Fruit fly (Drosophila melanogaster) whole organism, embryonic: Measurements from ENCODE around the gene AMPdeam.

Source experiments
- Aef1 ChIP-seq: fragments of 200-800 bp; sonication (Bioruptor generic); IDR thresholded peaks from 3 replicates; pipeline ENCODE4 v1.3.6; 2022; ENCODE audit warnings: missing biosample characterization, missing genetic modification characterization
- Asciz ChIP-seq: fragments of 200-800 bp; sonication (Bioruptor generic); optimal IDR thresholded peaks from 2 replicates; lab custom pipeline; 2017; ENCODE audit warnings: missing biosample characterization, mild to moderate bottlenecking, missing genetic modification characterization, missing genetic modification reagents
- BEAF-32 ChIP-seq: fragments of 200-800 bp; sonication (Bioruptor generic); optimal IDR thresholded peaks from 3 replicates; lab custom pipeline; 2017; ENCODE audit warnings: missing biosample characterization, missing genetic modification characterization, mild to moderate bottlenecking, moderate library complexity, missing genetic modification reagents
- Bteb2 ChIP-seq: fragments of 200-800 bp; sonication (Bioruptor generic); optimal IDR thresholded peaks from 2 replicates; lab custom pipeline; 2016; ENCODE audit warnings: missing biosample characterization, missing genetic modification characterization
- CG10267 ChIP-seq: fragments of 200-800 bp; sonication (Bioruptor generic); optimal IDR thresholded peaks from 2 replicates; lab custom pipeline; 2018; ENCODE audit warnings: missing biosample characterization, mild to moderate bottlenecking, missing genetic modification characterization, moderate library complexity
- CG11398 ChIP-seq: fragments of 200-800 bp; sonication (Bioruptor generic); optimal IDR thresholded peaks from 2 replicates; lab custom pipeline; 2016; ENCODE audit warnings: missing biosample characterization, missing genetic modification characterization
- CG11696 ChIP-seq: fragments of 200-800 bp; sonication (Bioruptor generic); IDR thresholded peaks from 2 replicates; pipeline ENCODE4 v1.3.6; 2022; ENCODE audit warnings: missing biosample characterization, missing genetic modification characterization
- CG12104 ChIP-seq: fragments of 200-800 bp; sonication (Bioruptor generic); optimal IDR thresholded peaks from 3 replicates; lab custom pipeline; 2016; ENCODE audit warnings: missing biosample characterization, missing genetic modification characterization
- CG12236 ChIP-seq: fragments of 200-800 bp; sonication (Bioruptor generic); optimal IDR thresholded peaks from 2 replicates; lab custom pipeline; 2016; ENCODE audit warnings: missing biosample characterization, missing genetic modification characterization
- CG12942 ChIP-seq: fragments of 200-800 bp; sonication (Bioruptor generic); optimal IDR thresholded peaks from 3 replicates; lab custom pipeline; 2016; ENCODE audit warnings: missing biosample characterization, missing genetic modification characterization
- CG13775 ChIP-seq: fragments of 200-800 bp; sonication (Bioruptor generic); optimal IDR thresholded peaks from 3 replicates; lab custom pipeline; 2017; ENCODE audit warnings: missing biosample characterization, mild to moderate bottlenecking, missing genetic modification characterization
- CG1792 ChIP-seq: fragments of 200-800 bp; sonication (Bioruptor generic); optimal IDR thresholded peaks from 2 replicates; lab custom pipeline; 2016; ENCODE audit warnings: missing biosample characterization, missing genetic modification characterization
- CG1832 ChIP-seq: fragments of 200-800 bp; sonication (Bioruptor generic); optimal IDR thresholded peaks from 2 replicates; lab custom pipeline; 2017; ENCODE audit warnings: missing biosample characterization, mild to moderate bottlenecking, missing genetic modification characterization, inconsistent platforms
- CG31441 ChIP-seq: fragments of 200-800 bp; sonication (Bioruptor generic); IDR thresholded peaks from 2 replicates; pipeline ENCODE4 v1.3.6; 2022; ENCODE audit warnings: missing biosample characterization, missing genetic modification characterization
- CG34224 ChIP-seq: fragments of 200-800 bp; sonication (Bioruptor generic); IDR thresholded peaks from 3 replicates; pipeline ENCODE4 v1.3.6; 2022; ENCODE audit warnings: missing biosample characterization, missing genetic modification characterization; ENCODE audit not compliant: partially characterized antibody
- CG4820 ChIP-seq: fragments of 200-800 bp; sonication (Bioruptor generic); optimal IDR thresholded peaks from 3 replicates; lab custom pipeline; 2016; ENCODE audit warnings: missing biosample characterization, missing genetic modification characterization
- CG5180 ChIP-seq: fragments of 200-800 bp; sonication (Bioruptor generic); optimal IDR thresholded peaks from 3 replicates; lab custom pipeline; 2017; ENCODE audit warnings: missing biosample characterization, missing genetic modification characterization, mild to moderate bottlenecking, moderate library complexity, missing genetic modification reagents
- CG7786 ChIP-seq: fragments of 200-800 bp; sonication (Bioruptor generic); optimal IDR thresholded peaks from 2 replicates; lab custom pipeline; 2016; ENCODE audit warnings: missing biosample characterization, missing genetic modification characterization
- CG9727 ChIP-seq: fragments of 200-800 bp; sonication (Bioruptor generic); optimal IDR thresholded peaks from 3 replicates; lab custom pipeline; 2017; ENCODE audit warnings: missing biosample characterization, mild to moderate bottlenecking, missing genetic modification characterization
- Dbx ChIP-seq: fragments of 200-800 bp; sonication (Bioruptor generic); IDR thresholded peaks from 3 replicates; pipeline ENCODE4 v1.3.6; 2022; ENCODE audit warnings: missing biosample characterization, missing genetic modification characterization
- Doc3 ChIP-seq: fragments of 200-800 bp; sonication (Bioruptor generic); IDR thresholded peaks from 3 replicates; pipeline ENCODE4 v1.3.6; 2022; ENCODE audit warnings: missing biosample characterization, missing genetic modification characterization; ENCODE audit not compliant: partially characterized antibody
- H15 ChIP-seq: fragments of 200-800 bp; sonication (Bioruptor generic); IDR thresholded peaks from 3 replicates; pipeline ENCODE4 v1.3.6; 2022; ENCODE audit warnings: missing biosample characterization, missing genetic modification characterization
- HLH3B ChIP-seq: fragments of 200-800 bp; sonication (Bioruptor generic); IDR thresholded peaks from 2 replicates; pipeline ENCODE4 v1.3.6; 2022; ENCODE audit warnings: missing biosample characterization, missing genetic modification characterization
- Hand ChIP-seq: fragments of 200-800 bp; sonication (Bioruptor generic); optimal IDR thresholded peaks from 2 replicates; lab custom pipeline; 2017; ENCODE audit warnings: mild to moderate bottlenecking, missing biosample characterization, missing genetic modification reagents, missing genetic modification characterization
- Lim3 ChIP-seq: fragments of 200-800 bp; sonication (Bioruptor generic); IDR thresholded peaks from 2 replicates; pipeline ENCODE4 v1.3.6; 2022; ENCODE audit warnings: missing biosample characterization, missing genetic modification characterization
- Mad ChIP-seq: fragments of 200-800 bp; sonication (Bioruptor generic); optimal IDR thresholded peaks from 2 replicates; lab custom pipeline; 2016; ENCODE audit warnings: missing biosample characterization, missing genetic modification characterization
- Myb ChIP-seq: fragments of 200-800 bp; sonication (Bioruptor generic); optimal IDR thresholded peaks from 2 replicates; lab custom pipeline; 2016; ENCODE audit warnings: missing biosample characterization, missing genetic modification characterization
- Optix ChIP-seq: fragments of 200-800 bp; sonication (Bioruptor generic); IDR thresholded peaks from 3 replicates; pipeline ENCODE4 v1.3.6; 2022; ENCODE audit warnings: missing biosample characterization, missing genetic modification characterization
- PHDP ChIP-seq: fragments of 200-800 bp; sonication (Bioruptor generic); optimal IDR thresholded peaks from 3 replicates; lab custom pipeline; 2018; ENCODE audit warnings: missing biosample characterization, mild to moderate bottlenecking, missing genetic modification characterization, moderate library complexity
- Ptx1 ChIP-seq: fragments of 200-800 bp; sonication (Bioruptor generic); IDR thresholded peaks from 2 replicates; pipeline ENCODE4 v1.3.6; 2022; ENCODE audit warnings: missing biosample characterization, missing genetic modification characterization
- Spps ChIP-seq: fragments of 200-800 bp; sonication (Bioruptor generic); optimal IDR thresholded peaks from 2 replicates; lab custom pipeline; 2018; ENCODE audit warnings: missing biosample characterization, mild to moderate bottlenecking, missing genetic modification characterization
- Xrp1 ChIP-seq: fragments of 200-800 bp; sonication (Bioruptor generic); IDR thresholded peaks from 2 replicates; pipeline ENCODE4 v1.3.6; 2022; ENCODE audit warnings: missing biosample characterization, missing genetic modification characterization
- YL-1 ChIP-seq: fragments of 200-800 bp; sonication (Bioruptor generic); optimal IDR thresholded peaks from 3 replicates; lab custom pipeline; 2017; ENCODE audit warnings: missing biosample characterization, mild to moderate bottlenecking, missing genetic modification characterization
- abd-A ChIP-seq: fragments of 200-800 bp; sonication (Bioruptor generic); optimal IDR thresholded peaks from 3 replicates; lab custom pipeline; 2019; ENCODE audit warnings: missing biosample characterization, mild to moderate bottlenecking, missing genetic modification characterization, moderate library complexity
- ase ChIP-seq: fragments of 200-800 bp; sonication (Bioruptor generic); IDR thresholded peaks from 3 replicates; pipeline ENCODE4 v1.3.6; 2022; ENCODE audit warnings: missing biosample characterization, missing genetic modification characterization
- az2 ChIP-seq: fragments of 200-800 bp; sonication (Bioruptor generic); optimal IDR thresholded peaks from 3 replicates; lab custom pipeline; 2016; ENCODE audit warnings: missing biosample characterization, missing genetic modification characterization
- bcd ChIP-seq: fragments of 200-800 bp; sonication (Bioruptor generic); optimal IDR thresholded peaks from 2 replicates; lab custom pipeline; 2017; ENCODE audit warnings: missing biosample characterization, mild to moderate bottlenecking, missing genetic modification characterization
- crp ChIP-seq, 2 experiments: fragments of 200-800 bp; sonication (Bioruptor generic); optimal IDR thresholded peaks; 2 replicates in 1 of 2; 3 replicates in 1 of 2; lab custom pipeline; 2017; ENCODE audit warnings: missing biosample characterization in 2 of 2, missing genetic modification characterization in 2 of 2, mild to moderate bottlenecking in 1 of 2, moderate library complexity in 1 of 2
- da ChIP-seq: fragments of 200-800 bp; sonication (Bioruptor generic); optimal IDR thresholded peaks from 2 replicates; lab custom pipeline; 2016; ENCODE audit warnings: missing biosample characterization, missing genetic modification characterization
- grn ChIP-seq: fragments of 200-800 bp; sonication (Bioruptor generic); optimal IDR thresholded peaks from 3 replicates; lab custom pipeline; 2017; ENCODE audit warnings: missing biosample characterization, missing genetic modification characterization
- hbn ChIP-seq: fragments of 200-800 bp; sonication (Bioruptor generic); IDR thresholded peaks from 2 replicates; pipeline ENCODE4 v1.3.6; 2022; ENCODE audit warnings: missing biosample characterization, missing genetic modification characterization; ENCODE audit not compliant: partially characterized antibody
- lilli ChIP-seq: fragments of 200-800 bp; sonication (Bioruptor generic); optimal IDR thresholded peaks from 3 replicates; lab custom pipeline; 2016; ENCODE audit warnings: missing biosample characterization, missing genetic modification characterization
- p53 ChIP-seq: fragments of 200-800 bp; sonication (Bioruptor generic); optimal IDR thresholded peaks from 2 replicates; lab custom pipeline; 2016; ENCODE audit warnings: missing biosample characterization, missing genetic modification characterization
- pnt ChIP-seq: fragments of 200-800 bp; sonication (Bioruptor generic); optimal IDR thresholded peaks from 3 replicates; lab custom pipeline; 2016; ENCODE audit warnings: missing biosample characterization, missing genetic modification characterization
- tll ChIP-seq, 2 experiments: fragments of 200-800 bp in 1 of 2; fragments of >200 bp in 1 of 2; sonication (Bioruptor generic) in 1 of 2; optimal IDR thresholded peaks; 2 replicates each; lab custom pipeline; 2017 to 2019; ENCODE audit warnings: missing biosample characterization in 2 of 2, missing genetic modification characterization in 2 of 2, mild to moderate bottlenecking in 1 of 2, moderate library complexity in 1 of 2
- trem ChIP-seq: fragments of 200-800 bp; optimal IDR thresholded peaks from 3 replicates; lab custom pipeline; 2019; ENCODE audit warnings: missing biosample characterization, mild to moderate bottlenecking, missing genetic modification characterization, moderate library complexity
- unc-4 ChIP-seq: fragments of 200-800 bp; sonication (Bioruptor generic); IDR thresholded peaks from 2 replicates; pipeline ENCODE4 v1.3.6; 2022; ENCODE audit warnings: missing biosample characterization, missing genetic modification characterization; ENCODE audit not compliant: partially characterized antibody
- vfl ChIP-seq: fragments of 200-800 bp; sonication (Bioruptor generic); optimal IDR thresholded peaks from 2 replicates; lab custom pipeline; 2016; ENCODE audit warnings: missing biosample characterization, missing genetic modification characterization

AMPdeam gene

DNA sequence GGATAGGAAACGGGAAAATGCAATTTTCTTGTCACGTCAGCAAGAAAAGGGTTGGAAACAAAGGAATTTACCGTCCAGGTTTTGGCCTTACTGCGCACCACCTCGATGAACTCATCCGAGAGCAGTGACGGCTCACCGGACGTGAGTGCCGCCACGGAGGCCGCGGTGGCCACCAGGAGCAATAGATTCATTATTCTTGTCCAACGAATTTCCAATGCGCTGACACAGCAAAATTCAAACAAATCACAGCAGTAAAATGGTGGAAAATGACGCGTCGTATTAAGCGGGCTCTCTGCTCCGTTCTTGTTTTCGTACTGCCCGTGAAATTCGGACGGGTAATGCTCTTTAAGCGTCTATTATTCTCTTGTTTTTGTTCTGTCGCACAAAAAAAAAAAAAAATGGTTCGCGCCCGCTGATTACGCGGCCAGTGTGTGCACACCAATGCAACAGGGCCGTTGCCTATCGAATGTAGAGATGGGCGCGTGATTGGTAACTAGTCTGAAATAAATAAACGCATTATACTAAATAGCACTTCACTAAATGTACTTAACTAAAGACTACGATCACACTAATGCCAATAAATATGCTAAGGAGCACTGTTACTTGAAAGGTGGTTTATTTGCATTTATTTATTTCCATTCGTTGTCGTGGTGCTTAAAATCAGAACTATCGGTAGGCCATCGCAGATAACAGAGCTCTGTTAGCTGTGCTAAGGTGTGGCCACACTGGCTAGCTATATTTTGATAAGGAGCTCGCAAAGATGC lies 63.7 kb downstream of the AMPdeam start, which contains the start of the genes CtsB and amrt (continued):
- TF ChIP-seq crp (GFP tag; optimal IDR thresholded peaks at IDR 0.05; lab: Kevin White, UChicago), result peak in 1 of 2 experiments; percentile 65
- peak; percentile 42 for TF ChIP-seq CG1792 (GFP tag; lab: Kevin White, UChicago)
- TF ChIP-seq vfl, result no peak
- no peak for TF ChIP-seq abd-A (tag; lab: Kevin White, UChicago)
- TF ChIP-seq Bteb2, result peak; percentile 6
- TF ChIP-seq Optix, result no peak
- no peak for TF ChIP-seq Asciz (GFP tag; lab: Kevin White, UChicago)
- no peak for TF ChIP-seq CG1832 (GFP tag; lab: Kevin White, UChicago)
- no peak for TF ChIP-seq Lim3 (GFP tag; lab: Robert Waterston, UW)
- TF ChIP-seq az2 (GFP tag; lab: Kevin White, UChicago), result peak; percentile 14
- TF ChIP-seq Hand (GFP tag; lab: Kevin White, UChicago), result no peak
- no peak for TF ChIP-seq H15 (GFP tag; lab: Robert Waterston, UW)
- TF ChIP-seq CG10267 (tag; lab: Kevin White, UChicago), result peak; percentile 26
- TF ChIP-seq CG5180 (GFP tag; lab: Kevin White, UChicago), result no peak
- no peak for TF ChIP-seq HLH3B (GFP tag; lab: Robert Waterston, UW)
- no peak for TF ChIP-seq ase (GFP tag; lab: Robert Waterston, UW)
- peak; percentile 35 for TF ChIP-seq bcd (GFP tag; lab: Kevin White, UChicago)
- peak; percentile 50 for TF ChIP-seq CG7786 (GFP tag; lab: Kevin White, UChicago)
- TF ChIP-seq CG12236, result no peak
- peak; percentile 52 for TF ChIP-seq Myb
- no peak for TF ChIP-seq CG11696 (GFP tag; lab: Robert Waterston, UW)
- TF ChIP-seq YL-1 (GFP tag; lab: Kevin White, UChicago), result peak; percentile 51
- peak; percentile 9 for TF ChIP-seq CG12104 (GFP tag; lab: Kevin White, UChicago)
- TF ChIP-seq CG13775, result peak; percentile 68
- peak; percentile 60 for TF ChIP-seq hbn (GFP tag; lab: Robert Waterston, UW)
- TF ChIP-seq Spps, result no peak
- no peak for TF ChIP-seq Mad (GFP tag; lab: Kevin White, UChicago)
- peak; percentile 62 for TF ChIP-seq lilli (GFP tag; lab: Kevin White, UChicago)
- TF ChIP-seq CG11398 (GFP tag; lab: Kevin White, UChicago), result peak; percentile 52
- peak; percentile 33; the same call in 1 of the 2 replicates for TF ChIP-seq CG31441 (GFP tag; lab: Robert Waterston, UW)
- peak; percentile 47 for TF ChIP-seq CG9727 (GFP tag; lab: Kevin White, UChicago)
- TF ChIP-seq grn (GFP tag; lab: Kevin White, UChicago), result peak; percentile 46
- TF ChIP-seq da (GFP tag; lab: Kevin White, UChicago), result no peak
- TF ChIP-seq PHDP (tag; lab: Kevin White, UChicago), result peak; percentile 24
- peak; percentile 10 for TF ChIP-seq CG12942 (GFP tag; lab: Kevin White, UChicago)
- 0 out of 3 replicates have a peak, but pooled peaks have one; percentile 48 for TF ChIP-seq Dbx
- 0 out of 2 replicates have a peak, but pooled peaks have one; percentile 51 for TF ChIP-seq Ptx1 (GFP tag; lab: Robert Waterston, UW)
- TF ChIP-seq pnt (GFP tag; lab: Kevin White, UChicago), result peak; percentile 48
- peak; percentile 80; the same call in 1 of the 2 replicates for TF ChIP-seq unc-4 (GFP tag; lab: Robert Waterston, UW)
- TF ChIP-seq CG34224, result peak; percentile 67; the same call in 2 of the 3 replicates
- TF ChIP-seq CG4820, result peak; percentile 2
- TF ChIP-seq BEAF-32 (GFP tag; lab: Kevin White, UChicago), result peak; percentile 93
- TF ChIP-seq trem (tag; lab: Kevin White, UChicago), result peak; percentile 44
- peak; percentile 34 for TF ChIP-seq p53 (GFP tag; lab: Kevin White, UChicago)
- peak; percentile 56; the same call in 1 of the 3 replicates for TF ChIP-seq Doc3 (GFP tag; lab: Robert Waterston, UW)
- peak; percentile 41; the same call in 2 of the 3 replicates for TF ChIP-seq Aef1 (GFP tag; lab: Robert Waterston, UW)
- TF ChIP-seq tll (GFP tag; optimal IDR thresholded peaks at IDR 0.05; lab: Kevin White, UChicago), result peak in 1 of 2 experiments; percentile 87
- TF ChIP-seq Xrp1 (GFP tag; lab: Robert Waterston, UW), result peak; percentile 9; the same call in 1 of the 2 replicates
